Worm (Caenorhabditis elegans): ENCODE results near the gene his-61.
A peak's percentile ranks its signal among the peaks of the same experiment; 100 is the strongest.

The his-61 gene

DNA sequence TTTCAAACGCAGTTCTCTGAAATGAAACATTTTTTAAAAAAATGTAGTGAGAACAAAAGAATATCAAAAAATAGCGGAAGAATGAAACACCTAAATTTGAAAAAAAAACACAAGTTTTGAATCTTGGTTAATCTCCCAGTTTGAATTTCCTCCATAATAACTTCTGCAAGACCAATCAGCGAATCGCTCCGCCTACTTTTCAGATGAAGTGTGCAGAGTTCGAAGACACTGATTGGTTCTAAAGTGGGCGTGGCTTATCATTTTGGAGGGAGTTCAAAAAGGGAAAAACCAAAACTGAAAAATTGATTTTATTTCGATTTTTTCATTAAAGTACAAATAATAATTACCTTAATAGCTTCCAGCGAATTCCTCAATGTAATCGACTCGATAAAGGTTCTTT is 24.8 kb upstream of the his-61 start (continued):
- no peak for TF ChIP-seq F10E7.11 (tag; optimal IDR thresholded peaks at IDR 0.05)

DNA sequence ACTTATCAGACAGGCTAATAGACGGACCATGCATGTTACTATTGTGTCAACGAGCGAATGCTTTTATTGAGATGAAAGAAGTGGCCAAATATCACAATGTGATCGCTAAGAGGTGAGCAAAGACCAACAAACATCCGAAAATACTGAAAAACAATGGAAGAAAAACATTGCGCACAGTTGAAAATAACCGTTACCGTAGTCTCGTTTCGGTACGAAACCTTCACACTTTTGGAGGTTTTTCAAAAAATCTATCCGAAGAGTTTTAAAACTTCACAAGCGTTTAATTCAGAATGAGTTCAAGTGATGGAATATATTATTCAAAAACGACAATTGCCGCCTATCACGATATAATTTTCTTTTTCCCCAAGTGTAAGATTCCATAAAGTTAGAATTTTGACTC is 22.8 kb upstream of the his-61 start:
- no peak for TF ChIP-seq lag-1 (GFP tag; IDR thresholded peaks at IDR 0.05)
- TF ChIP-seq F49E8.2 (tag; optimal IDR thresholded peaks at IDR 0.05; ENCODE audit: insufficient read depth): no peak
- TF ChIP-seq repo-1 (tag; optimal IDR thresholded peaks at IDR 0.05): no peak
- peak; percentile 54; the same call in 1 of the 2 replicates for TF ChIP-seq madf-6 (GFP tag; IDR thresholded peaks at IDR 0.05)
- no peak for TF ChIP-seq rec-8 (tag; optimal IDR thresholded peaks at IDR 0.05)
- TF ChIP-seq B0261.1 (tag; optimal IDR thresholded peaks at IDR 0.05): no peak
- TF ChIP-seq attf-3 (GFP tag; conservative IDR thresholded peaks at IDR 0.05): peak; percentile 35; the same call in 1 of the 2 replicates
- TF ChIP-seq xnd-1 (tag; optimal IDR thresholded peaks at IDR 0.05): peak; percentile 6
- TF ChIP-seq dpl-1 (GFP tag; optimal IDR thresholded peaks at IDR 0.05): peak; percentile 40
- TF ChIP-seq ztf-22 (GFP tag; optimal IDR thresholded peaks at IDR 0.05): no peak
- peak; percentile 51 for TF ChIP-seq efl-1 (GFP tag; optimal IDR thresholded peaks at IDR 0.05)
- no peak for TF ChIP-seq dox-1 (GFP tag; IDR thresholded peaks at IDR 0.05)
- TF ChIP-seq F33H1.4 (GFP tag; IDR thresholded peaks at IDR 0.05): peak; percentile 80
- TF ChIP-seq lin-54 (GFP tag; optimal IDR thresholded peaks at IDR 0.05): peak; percentile 53
- TF ChIP-seq nhr-27 (tag; optimal IDR thresholded peaks at IDR 0.05): no peak
- no peak for TF ChIP-seq snpc-1.3 (tag; optimal IDR thresholded peaks at IDR 0.05; ENCODE audit: insufficient read depth)
- no peak for TF ChIP-seq somi-1 (GFP tag; optimal IDR thresholded peaks at IDR 0.05)
- TF ChIP-seq F23B12.7 (tag; optimal IDR thresholded peaks at IDR 0.05; ENCODE audit: insufficient read depth): no peak
- no peak for TF ChIP-seq gei-17 (GFP tag; optimal IDR thresholded peaks at IDR 0.05)
- no peak for TF ChIP-seq akir-1 (GFP tag; optimal IDR thresholded peaks at IDR 0.05)
- peak; percentile 16 for TF ChIP-seq him-1 (tag; optimal IDR thresholded peaks at IDR 0.05)
- no peak for TF ChIP-seq tlf-1 (GFP tag; optimal IDR thresholded peaks at IDR 0.05)
- peak; percentile 79 for TF ChIP-seq lsl-1 (GFP tag; optimal IDR thresholded peaks at IDR 0.05)
- TF ChIP-seq nhr-80 (tag; optimal IDR thresholded peaks at IDR 0.05): no peak
- no peak for TF ChIP-seq pha-4 (tag; optimal IDR thresholded peaks at IDR 0.05)
- no peak for TF ChIP-seq let-607 (tag; optimal IDR thresholded peaks at IDR 0.05)

DNA sequence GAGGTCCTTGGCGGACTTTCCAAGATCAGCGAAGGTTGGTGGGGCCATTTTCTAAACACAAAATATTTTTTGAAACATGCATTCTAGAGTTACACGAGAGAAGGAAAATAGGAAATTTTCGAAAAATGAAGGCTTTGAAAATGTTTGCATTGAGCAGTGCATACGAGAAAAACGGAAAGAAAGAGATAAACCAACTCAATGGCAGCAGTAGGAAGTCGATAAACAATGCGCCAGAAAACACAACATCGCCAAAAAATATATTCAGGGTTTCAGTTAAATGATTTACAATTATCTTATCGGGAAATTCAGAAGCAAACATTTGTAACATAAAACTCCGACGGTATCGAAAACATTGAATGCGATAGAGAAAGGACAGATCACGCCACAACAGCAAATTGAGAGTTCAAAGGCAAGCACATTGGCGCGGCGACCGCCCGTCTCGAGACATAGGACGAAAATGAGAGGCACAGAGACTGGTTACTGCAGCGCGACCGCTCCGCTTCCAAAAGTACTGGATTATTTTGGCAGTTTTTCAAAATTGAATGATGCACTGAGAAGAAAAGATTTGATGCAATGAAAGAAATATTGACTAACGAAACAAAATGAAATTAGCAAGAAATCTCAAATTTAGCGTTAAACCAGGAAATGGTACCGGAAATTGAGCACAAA is 22.0 kb upstream of the his-61 start, which contains the start of the genes vdac-1 and R05G6.5:
Gene vdac-1, minus strand, starts transcription at position 51 of the 669 bp plus-strand sequence.
Gene R05G6.5, plus strand, starts transcription at position 527 of the 669 bp plus-strand sequence.
- no peak for TF ChIP-seq Y53F4B.3 (GFP tag; IDR thresholded peaks at IDR 0.05)
- TF ChIP-seq F37B4.10 (GFP tag; IDR thresholded peaks at IDR 0.05): no peak
- TF ChIP-seq egrh-3 (GFP tag; IDR thresholded peaks at IDR 0.05): 0 out of 2 replicates have a peak, but pooled peaks have one; percentile 8
- peak; percentile 42 for TF ChIP-seq ztf-18 (tag; optimal IDR thresholded peaks at IDR 0.05)
- TF ChIP-seq ztf-28 (GFP tag; IDR thresholded peaks at IDR 0.05): no peak
- TF ChIP-seq nfya-2 (GFP tag; IDR thresholded peaks at IDR 0.05): no peak
- TF ChIP-seq ets-4 (GFP tag; optimal IDR thresholded peaks at IDR 0.05): peak; percentile 48
- no peak for TF ChIP-seq nhr-27 (tag; optimal IDR thresholded peaks at IDR 0.05)
- no peak for TF ChIP-seq Y79H2A.3 (GFP tag; conservative IDR thresholded peaks at IDR 0.05)
- peak; percentile 79 for TF ChIP-seq ceh-27 (GFP tag; optimal IDR thresholded peaks at IDR 0.05)
- no peak for TF ChIP-seq F57A8.1 (GFP tag; optimal IDR thresholded peaks at IDR 0.05)
- TF ChIP-seq ekl-4 (GFP tag; IDR thresholded peaks at IDR 0.05): peak; percentile 87
- 0 out of 2 replicates have a peak, but pooled peaks have one; percentile 55 for TF ChIP-seq pbrm-1 (GFP tag; IDR thresholded peaks at IDR 0.05)
- TF ChIP-seq rcor-1 (GFP tag; IDR thresholded peaks at IDR 0.05): peak; percentile 39; the same call in 1 of the 2 replicates
- peak; percentile 65 for TF ChIP-seq somi-1 (GFP tag; optimal IDR thresholded peaks at IDR 0.05)
- no peak for TF ChIP-seq zim-3 (tag; optimal IDR thresholded peaks at IDR 0.05)
- TF ChIP-seq Y53G8AR.9 (GFP tag; conservative IDR thresholded peaks at IDR 0.05): peak; percentile 86
- peak; percentile 45; the same call in 1 of the 2 replicates for TF ChIP-seq madf-6 (GFP tag; IDR thresholded peaks at IDR 0.05)
- 0 out of 2 replicates have a peak, but pooled peaks have one; percentile 54 for TF ChIP-seq hsf-1 (GFP tag; IDR thresholded peaks at IDR 0.05)
- TF ChIP-seq dpff-1 (tag; optimal IDR thresholded peaks at IDR 0.05): no peak

Measured in whole organism, young adult.